Fruit fly (Drosophila melanogaster): ENCODE measurements around the gene CG13847.
A peak's percentile ranks its signal among the peaks of the same experiment; 100 is the strongest.

CG13847 gene

dm6 chr3R:22464611-22465113, 28.7 kb upstream of the CG13847 start, which contains the start of gene CG7054 (continued):
- TF ChIP-seq Kr (GFP tag; optimal IDR thresholded peaks at IDR 0.05) (no peak), run (tag; optimal IDR thresholded peaks at IDR 0.05) (no peak), CG2202 (tag; optimal IDR thresholded peaks at IDR 0.05) (no peak), Hmx (GFP tag; optimal IDR thresholded peaks at IDR 0.05) (no peak), Hr78 (GFP tag; optimal IDR thresholded peaks at IDR 0.05) (no peak), E2f1 (GFP tag; IDR thresholded peaks at IDR 0.05) (no peak), Doc3 (GFP tag; IDR thresholded peaks at IDR 0.05; ENCODE audit: partially characterized antibody) (0 out of 3 replicates have a peak, but pooled peaks have one; percentile 18), BEAF-32 (GFP tag; optimal IDR thresholded peaks at IDR 0.05) (no peak), CG10654 (GFP tag; optimal IDR thresholded peaks at IDR 0.05) (no peak), ato (GFP tag; IDR thresholded peaks at IDR 0.05; ENCODE audit: partially characterized antibody) (no peak), CG11696 (GFP tag; IDR thresholded peaks at IDR 0.05) (no peak), CG2875 (GFP tag; optimal IDR thresholded peaks at IDR 0.05) (no peak), Dip2 (GFP tag; IDR thresholded peaks at IDR 0.05) (no peak), Dp (GFP tag; optimal IDR thresholded peaks at IDR 0.05) (peak; percentile 15), MTF-1 (GFP tag; optimal IDR thresholded peaks at IDR 0.05; ENCODE audit: borderline replicate concordance) (peak; percentile 31), dm (GFP tag; optimal IDR thresholded peaks at IDR 0.05) (no peak), Oli (tag; optimal IDR thresholded peaks at IDR 0.05) (no peak), CG4360 (GFP tag; IDR thresholded peaks at IDR 0.05) (no peak), CG10462 (GFP tag; optimal IDR thresholded peaks at IDR 0.05) (no peak), CG15514 (GFP tag; optimal IDR thresholded peaks at IDR 0.05) (peak; percentile 42), sna (GFP tag; IDR thresholded peaks at IDR 0.05; ENCODE audit: partially characterized antibody) (no peak), trem (tag; optimal IDR thresholded peaks at IDR 0.05) (no peak), CG1602 (GFP tag; optimal IDR thresholded peaks at IDR 0.05) (no peak), usp (GFP tag; optimal IDR thresholded peaks at IDR 0.05) (no peak), GATAe (GFP tag; conservative IDR thresholded peaks at IDR 0.05) (no peak), Xbp1 (GFP tag; optimal IDR thresholded peaks at IDR 0.05) (peak; percentile 10), pan (optimal IDR thresholded peaks at IDR 0.05) (no peak), pan (GFP tag; optimal IDR thresholded peaks at IDR 0.05 in 1 of 2, IDR thresholded peaks at IDR 0.05 in 1 of 2) (no peak), hb (GFP tag; IDR thresholded peaks at IDR 0.05; ENCODE audit: partially characterized antibody) (no peak), CG3847 (GFP tag; IDR thresholded peaks at IDR 0.05) (no peak), fd102C (GFP tag; optimal IDR thresholded peaks at IDR 0.05) (no peak), Aef1 (GFP tag; IDR thresholded peaks at IDR 0.05) (no peak), NfI (GFP tag; optimal IDR thresholded peaks at IDR 0.05) (peak; percentile 48), ERR (GFP tag; optimal IDR thresholded peaks at IDR 0.05) (no peak), CG10431 (GFP tag; optimal IDR thresholded peaks at IDR 0.05) (no peak), Hmr (GFP tag; optimal IDR thresholded peaks at IDR 0.05) (peak; percentile 74), wor (GFP tag; IDR thresholded peaks at IDR 0.05) (no peak), grn (GFP tag; optimal IDR thresholded peaks at IDR 0.05) (peak; percentile 84), zfh1 (GFP tag; IDR thresholded peaks at IDR 0.05) (no peak), Dip3 (GFP tag; optimal IDR thresholded peaks at IDR 0.05) (no peak), Ravus (GFP tag; IDR thresholded peaks at IDR 0.05) (no peak), Dad (GFP tag; optimal IDR thresholded peaks at IDR 0.05) (no peak), nerfin-1 (tag; optimal IDR thresholded peaks at IDR 0.05) (no peak), ranshi (GFP tag; IDR thresholded peaks at IDR 0.05) (no peak), CG12769 (tag; optimal IDR thresholded peaks at IDR 0.05) (no peak), dimm (GFP tag; IDR thresholded peaks at IDR 0.05) (no peak), Ptx1 (GFP tag; IDR thresholded peaks at IDR 0.05) (no peak), CG10979 (tag; optimal IDR thresholded peaks at IDR 0.05) (no peak), Adf1 (GFP tag; IDR thresholded peaks at IDR 0.05) (no peak), CG18599 (GFP tag; optimal IDR thresholded peaks at IDR 0.05) (peak; percentile 27), CG8089 (GFP tag; optimal IDR thresholded peaks at IDR 0.05) (no peak)

Measured in whole organism, embryonic.